Fruit fly (Drosophila melanogaster) S2 (cell line): ENCODE results near the gene CG34039.

Experiments used
- CG8478 ChIP-seq: fragments of >200 bp; optimal IDR thresholded peaks from 2 replicates; lab custom pipeline; 2018
- CTCF ChIP-seq, 2 experiments: fragments of >200 bp; optimal IDR thresholded peaks; 2 replicates each; lab custom pipeline; 2018

The CG34039 gene

dm6 chr3L:14559659-14560058 lies at the start of gene CG34039:
Gene CG34039 (plus strand): TSS chr3L:14560000.
- no peak for TF ChIP-seq CTCF (optimal IDR thresholded peaks at IDR 0.05; lab: Kevin White, UChicago)
- TF ChIP-seq CG8478 (lab: Kevin White, UChicago) = no peak

DNA sequence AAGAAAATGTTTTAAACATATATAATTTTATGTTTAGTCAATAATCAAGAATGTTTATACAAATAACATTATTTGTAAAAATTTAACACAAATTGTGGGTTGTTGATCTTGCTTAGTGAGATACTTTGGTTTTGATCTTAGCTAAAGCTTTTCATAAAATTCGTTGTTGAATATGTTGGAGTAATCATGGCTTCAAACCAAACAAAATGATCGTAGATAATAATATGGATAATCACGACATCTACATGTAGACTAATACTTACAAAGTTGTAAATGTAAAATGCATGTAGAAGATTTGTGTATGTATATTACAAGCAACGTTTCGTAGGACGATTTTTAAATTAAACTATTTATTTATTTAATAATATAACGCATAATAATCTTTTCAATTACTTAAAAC lies 46.5 kb upstream of the CG34039 start:
- TF ChIP-seq CG8478 (lab: Kevin White, UChicago) = no peak
- peak; percentile 29 to 57 for TF ChIP-seq CTCF (optimal IDR thresholded peaks at IDR 0.05; lab: Kevin White, UChicago)

DNA sequence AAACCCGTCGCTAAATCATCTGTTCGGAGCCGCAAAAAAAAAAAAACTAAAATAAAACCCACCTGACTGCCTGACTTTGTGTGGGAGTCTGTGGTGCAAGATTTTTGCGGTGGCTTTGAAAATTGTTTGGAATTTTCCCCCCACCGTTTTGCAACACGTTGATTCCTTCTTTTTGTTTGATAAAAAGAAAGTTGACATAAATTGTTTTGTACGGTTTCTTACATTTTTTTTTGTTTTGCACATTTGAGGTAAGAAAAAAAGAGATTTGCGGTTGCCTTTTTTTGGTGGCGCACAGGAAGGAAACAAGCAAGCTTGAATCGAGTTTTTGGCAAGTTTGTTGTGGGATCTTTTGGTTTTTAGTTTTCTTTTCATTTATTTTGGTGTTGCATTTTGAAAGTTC lies 44.1 kb upstream of the CG34039 start:
- TF ChIP-seq CTCF (optimal IDR thresholded peaks at IDR 0.05; lab: Kevin White, UChicago) = no peak
- no peak for TF ChIP-seq CG8478 (lab: Kevin White, UChicago)

dm6 chr3L:14517525-14517924 lies 42.3 kb upstream of the CG34039 start, which contains the start of gene CG9592:
Gene CG9592 (plus strand): TSS chr3L:14517825.
- TF ChIP-seq CTCF (optimal IDR thresholded peaks at IDR 0.05; lab: Kevin White, UChicago) = no peak
- TF ChIP-seq CG8478 (lab: Kevin White, UChicago) = no peak

DNA sequence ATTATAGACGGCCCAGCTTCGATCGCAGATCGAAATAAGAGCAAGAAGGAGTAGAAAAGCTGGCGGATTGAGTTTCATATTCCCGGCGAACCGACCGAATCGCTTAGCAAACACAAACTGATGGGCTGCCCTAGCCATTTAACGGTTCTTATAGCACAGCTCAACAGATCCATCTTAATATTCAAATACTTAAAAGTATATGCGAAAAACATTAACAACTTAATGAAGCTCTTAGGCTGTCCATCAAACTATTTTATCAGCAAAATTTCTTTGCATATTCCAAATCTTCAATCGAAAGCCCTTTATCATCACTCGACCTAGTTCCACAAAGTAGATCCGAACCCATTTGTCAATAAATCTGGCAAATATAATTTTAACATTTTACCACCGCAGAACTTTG lies 38.2 kb upstream of the CG34039 start, which contains the start of gene CG4613:
Gene CG4613 (minus strand): TSS at position 101 of the 400 bp plus-strand sequence.
- no peak for TF ChIP-seq CG8478 (lab: Kevin White, UChicago)
- no peak for TF ChIP-seq CTCF (optimal IDR thresholded peaks at IDR 0.05; lab: Kevin White, UChicago)

DNA sequence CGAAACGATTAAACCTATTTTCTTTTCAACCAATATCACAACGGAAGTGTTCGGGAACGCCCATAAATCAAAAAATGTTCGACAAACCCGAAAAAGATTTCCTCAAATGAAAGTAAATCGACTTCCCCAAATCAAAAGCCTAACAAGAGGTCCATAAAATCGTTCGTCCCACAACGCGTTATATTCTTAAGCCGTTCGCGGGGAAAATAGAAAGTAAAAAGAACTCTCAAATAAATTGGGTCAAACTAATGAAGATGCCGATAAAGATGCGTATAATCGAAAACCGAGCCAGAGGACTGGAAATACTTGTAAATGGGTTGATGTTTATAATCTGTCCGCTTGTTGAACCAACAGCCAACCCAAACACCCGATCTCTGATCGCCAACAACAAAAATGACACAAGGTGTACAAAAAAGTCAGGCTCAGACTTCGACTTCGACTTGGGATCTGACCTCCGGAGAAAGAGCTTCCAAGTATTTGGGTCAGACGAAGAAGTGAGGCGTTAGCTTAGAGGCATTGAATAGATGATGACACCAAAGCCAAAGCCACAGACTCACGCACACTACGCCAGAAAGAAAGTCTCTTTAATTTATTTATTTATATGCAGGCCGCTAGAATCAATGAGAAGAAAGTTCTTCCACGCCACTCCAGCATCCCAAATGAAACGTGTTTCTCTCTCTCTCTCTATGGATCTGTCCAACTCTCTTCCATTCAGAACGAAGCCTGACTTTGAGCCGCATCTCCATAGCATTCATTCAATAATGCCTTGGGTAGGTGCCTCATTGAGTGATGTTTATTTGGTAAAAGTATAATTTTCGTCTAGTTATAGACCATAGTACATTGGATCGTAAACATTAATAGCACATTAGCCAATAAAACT lies 37.1 kb upstream of the CG34039 start:
- TF ChIP-seq CTCF (optimal IDR thresholded peaks at IDR 0.05; lab: Kevin White, UChicago) (no peak), CG8478 (lab: Kevin White, UChicago) (no peak)

- TF ChIP-seq CG8478 (lab: Kevin White, UChicago) = no peak
- no peak for TF ChIP-seq CTCF (optimal IDR thresholded peaks at IDR 0.05; lab: Kevin White, UChicago)
Measured at dm6 chr3L:14531802-14532201, 28.0 kb upstream of the CG34039 start.

DNA sequence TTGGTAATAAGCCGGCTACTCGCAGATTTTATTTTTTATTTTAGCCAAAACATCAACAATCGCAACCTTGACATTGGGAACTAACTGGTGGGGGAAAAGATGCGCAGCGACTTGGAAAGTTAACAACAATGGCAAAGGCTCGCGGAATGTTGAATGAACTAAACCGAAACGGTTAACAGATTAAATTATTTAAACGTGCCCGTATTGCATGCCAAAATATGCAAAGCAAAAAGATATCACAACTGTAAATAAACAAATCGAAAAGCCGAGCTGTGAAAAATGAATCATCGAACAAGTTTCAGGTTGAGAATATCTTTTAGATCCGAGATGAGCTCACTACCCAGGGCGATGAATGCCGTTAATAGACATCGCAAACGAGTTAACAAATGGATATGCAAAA lies 26.7 kb upstream of the CG34039 start:
- TF ChIP-seq CTCF (optimal IDR thresholded peaks at IDR 0.05; lab: Kevin White, UChicago) (no peak), CG8478 (lab: Kevin White, UChicago) (no peak)

DNA sequence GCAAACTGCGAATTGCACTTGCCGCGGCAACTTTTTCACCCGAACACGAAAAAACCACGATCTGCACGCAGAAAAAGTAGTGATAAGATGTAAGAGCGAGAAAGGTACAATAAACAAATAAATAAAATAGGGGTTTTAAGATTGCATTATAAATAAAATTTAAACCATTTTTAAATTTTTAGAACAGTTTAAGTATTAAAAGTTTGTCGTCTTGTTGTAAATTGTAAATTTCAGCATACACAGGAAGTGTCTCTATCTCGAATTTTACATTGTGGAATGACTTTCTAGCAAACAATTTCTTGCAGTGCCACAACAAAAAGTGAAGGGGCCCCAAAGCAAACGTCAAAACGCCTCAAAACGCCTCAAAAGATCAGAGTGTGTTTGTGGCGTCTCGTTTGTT lies 25.2 kb upstream of the CG34039 start:
- TF ChIP-seq CTCF (optimal IDR thresholded peaks at IDR 0.05; lab: Kevin White, UChicago) (no peak), CG8478 (lab: Kevin White, UChicago) (no peak)

DNA sequence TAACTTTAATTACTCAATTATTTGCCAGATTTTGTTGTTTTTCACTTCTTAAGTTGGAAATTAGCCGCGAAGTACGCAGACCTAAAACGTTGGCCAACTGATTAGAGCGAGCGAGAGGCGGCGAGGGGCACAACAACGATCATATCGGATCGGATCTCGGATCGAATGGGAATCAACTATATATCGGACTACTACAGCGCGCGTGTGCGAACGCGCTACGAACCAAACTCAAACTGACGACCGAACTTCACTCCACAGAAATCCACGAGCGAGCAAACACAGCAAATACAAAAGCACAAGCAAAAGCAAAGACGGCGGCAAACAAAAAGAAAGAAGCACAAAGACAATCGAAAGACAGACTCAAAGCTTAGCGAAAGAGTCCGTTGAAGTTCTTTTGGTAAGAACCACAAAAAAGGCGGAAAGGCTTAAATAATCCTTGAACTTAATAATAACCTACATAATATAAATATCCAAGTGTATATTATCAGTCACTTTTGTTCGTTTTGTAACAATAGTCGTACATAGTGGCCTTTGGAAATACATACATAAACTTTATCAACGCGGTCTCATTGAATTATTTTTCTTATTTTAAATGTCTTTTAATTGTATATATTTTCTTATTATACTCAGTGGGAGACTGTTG lies 23.6 kb upstream of the CG34039 start, which contains the start of the genes bbg and CG43246:
Gene bbg (minus strand): TSS at position 235 of the 643 bp plus-strand sequence.
Gene CG43246 (plus strand): TSS at position 593 of the 643 bp plus-strand sequence.
- no peak for TF ChIP-seq CG8478 (lab: Kevin White, UChicago)
- TF ChIP-seq CTCF (optimal IDR thresholded peaks at IDR 0.05; lab: Kevin White, UChicago) = no peak

dm6 chr3L:14537435-14537991 lies 22.3 kb upstream of the CG34039 start, which contains the start of gene Mpcp2:
Gene Mpcp2 (plus strand): TSS chr3L:14537651.
- TF ChIP-seq CG8478 (lab: Kevin White, UChicago) = no peak
- peak; percentile 81 to 83 for TF ChIP-seq CTCF (optimal IDR thresholded peaks at IDR 0.05; lab: Kevin White, UChicago)

DNA sequence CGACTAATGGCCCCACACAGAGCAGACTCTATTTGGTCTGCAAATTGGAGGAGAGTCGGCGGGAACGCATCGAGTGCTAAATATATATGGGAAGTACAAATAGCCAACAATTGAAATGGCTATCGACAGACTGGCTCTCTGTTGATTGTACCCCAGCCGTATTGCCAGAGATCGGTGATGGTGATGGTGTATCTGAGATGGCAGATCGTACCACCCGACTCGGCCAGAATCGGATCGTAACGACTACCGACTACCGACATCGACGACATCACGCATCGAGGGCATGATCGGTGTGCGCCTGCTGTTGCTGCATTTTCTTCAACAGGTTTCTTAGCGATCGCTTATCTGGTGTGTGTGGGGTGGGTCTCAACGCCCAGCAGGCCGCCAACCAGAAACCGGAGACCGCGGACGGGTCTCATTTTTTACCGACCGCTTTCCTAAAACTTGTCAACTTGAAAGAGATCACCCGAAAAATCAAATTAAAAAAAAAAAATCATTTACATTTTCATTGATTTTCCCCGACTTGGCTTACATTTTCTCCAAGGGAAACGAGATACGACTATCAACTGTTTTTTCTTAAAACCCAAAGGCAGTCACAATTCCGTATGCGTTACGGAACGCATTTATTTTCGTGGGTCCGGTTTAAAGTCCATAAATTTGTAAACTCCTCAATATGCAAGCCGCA lies 15.7 kb upstream of the CG34039 start:
- TF ChIP-seq CTCF (optimal IDR thresholded peaks at IDR 0.05; lab: Kevin White, UChicago) (no peak), CG8478 (lab: Kevin White, UChicago) (no peak)

DNA sequence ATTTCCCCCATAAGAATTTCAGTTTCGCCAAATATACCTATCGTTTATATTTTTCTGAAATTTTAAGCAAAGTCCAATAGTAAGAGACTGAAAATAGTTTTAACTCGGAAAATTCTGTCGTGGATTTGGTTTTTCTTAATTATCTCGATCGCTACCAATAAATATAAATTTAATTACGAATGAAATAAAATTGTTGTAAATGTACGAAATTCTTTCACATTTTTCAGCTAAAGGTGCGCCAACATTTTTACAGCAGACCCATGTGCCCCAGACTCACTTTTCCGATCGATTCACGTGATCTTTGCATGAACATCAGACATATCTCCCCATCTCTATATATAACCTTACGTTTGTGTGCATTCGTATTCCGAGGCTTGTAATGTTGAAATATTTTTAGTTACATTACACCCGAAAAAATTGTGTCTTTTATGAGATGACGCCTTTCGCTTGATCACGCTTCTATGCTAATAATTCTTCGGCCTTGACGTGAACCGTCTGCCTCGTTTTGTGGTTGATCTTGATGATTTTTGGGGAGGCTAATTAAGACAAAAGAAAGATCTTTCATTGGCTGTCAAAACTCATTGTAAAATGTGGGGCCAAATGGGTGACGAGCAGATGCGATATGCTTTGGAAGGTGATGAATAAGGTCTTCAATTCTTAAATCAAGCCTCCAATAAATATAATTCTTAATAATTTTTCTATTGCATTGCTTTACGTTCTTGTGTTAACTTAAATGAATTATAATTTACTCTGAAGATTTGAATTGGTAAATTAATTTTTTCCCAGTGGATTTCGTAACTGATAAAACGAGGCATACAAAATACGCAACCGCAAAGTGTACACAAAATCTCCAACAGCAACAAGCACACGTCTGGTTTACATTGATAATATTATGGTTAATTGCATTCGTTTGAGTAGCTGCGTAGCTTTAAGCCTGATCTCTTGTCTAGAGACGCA lies 14.5 kb upstream of the CG34039 start:
- TF ChIP-seq CG8478 (lab: Kevin White, UChicago) (no peak), CTCF (optimal IDR thresholded peaks at IDR 0.05; lab: Kevin White, UChicago) (no peak)
